Worm (Caenorhabditis elegans): ENCODE data around the gene Y105C5B.17.

DNA sequence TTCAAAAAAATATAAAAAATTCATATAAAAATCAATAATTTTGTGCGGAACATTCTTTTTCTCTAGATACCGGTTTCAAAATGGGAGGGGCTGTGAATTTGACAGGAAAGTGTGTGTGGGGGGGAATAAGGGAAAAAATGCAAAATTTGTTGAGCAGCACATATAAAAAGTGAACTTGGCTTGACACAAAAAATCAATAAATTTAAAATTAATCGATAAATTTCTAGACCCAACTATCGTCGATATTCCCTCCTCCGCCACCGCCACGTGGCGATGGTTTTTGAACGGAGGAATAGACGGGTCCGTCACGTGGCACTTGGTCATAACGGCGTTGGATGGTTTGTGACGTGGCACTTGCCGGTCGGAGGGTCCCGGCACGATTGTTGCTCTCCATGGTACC, 35.0 kb downstream of the Y105C5B.17 start:
- no peak for TF ChIP-seq ceh-9 (tag; optimal IDR thresholded peaks at IDR 0.05)
- no peak for TF ChIP-seq pha-4 (tag; optimal IDR thresholded peaks at IDR 0.05)
